Worm (Caenorhabditis elegans): ENCODE data around the gene ttbk-8.2.

DNA sequence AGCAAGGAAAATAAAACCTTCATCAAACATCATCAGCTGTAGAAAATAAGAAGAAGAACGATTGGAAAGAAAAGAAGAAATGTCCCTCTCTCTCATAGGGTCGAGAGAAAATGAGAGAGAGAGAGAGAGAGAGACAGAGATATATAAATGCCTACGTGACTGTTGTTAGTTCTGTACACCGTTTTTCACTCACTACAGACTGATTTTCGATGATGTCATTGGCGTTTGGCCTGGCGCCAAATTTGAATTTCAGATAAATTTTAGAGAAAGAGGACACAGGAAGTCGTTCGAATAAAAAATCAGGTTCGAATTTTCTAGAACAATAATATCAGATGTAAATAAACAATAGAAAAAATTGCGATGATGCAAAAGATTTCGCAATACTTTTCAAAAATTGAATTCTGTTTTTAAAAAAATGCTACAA, 24.2 kb downstream of the ttbk-8.2 start:
- no peak for TF ChIP-seq aly-2 (tag; optimal IDR thresholded peaks at IDR 0.05)
- no peak for TF ChIP-seq unc-62 (GFP tag; optimal IDR thresholded peaks at IDR 0.05)
- TF ChIP-seq nhr-10 (tag; optimal IDR thresholded peaks at IDR 0.05): no peak
- TF ChIP-seq C34F6.9 (tag; optimal IDR thresholded peaks at IDR 0.05): peak; percentile 73
- no peak for TF ChIP-seq ama-1 (optimal IDR thresholded peaks at IDR 0.05)
- peak; percentile 61 for TF ChIP-seq fos-1 (tag; optimal IDR thresholded peaks at IDR 0.05)
- peak; percentile 56 for TF ChIP-seq F13H6.1 (tag; optimal IDR thresholded peaks at IDR 0.05)
- peak; percentile 91 for TF ChIP-seq sma-9 (GFP tag; optimal IDR thresholded peaks at IDR 0.05)
- TF ChIP-seq sma-9 (tag; optimal IDR thresholded peaks at IDR 0.05): no peak
- no peak for TF ChIP-seq mbf-1 (tag; optimal IDR thresholded peaks at IDR 0.05)
- TF ChIP-seq nhr-237 (tag; optimal IDR thresholded peaks at IDR 0.05): no peak
- no peak for TF ChIP-seq Y55F3AM.14 (GFP tag; optimal IDR thresholded peaks at IDR 0.05)
- no peak for TF ChIP-seq snpc-4 (tag; optimal IDR thresholded peaks at IDR 0.05)

Data from whole organism, L2 larva.